Worm (Caenorhabditis elegans) whole organism, L2 larva: Measurements from ENCODE around the gene Y37D8A.25.

Experiments
- alr-1 ChIP-seq: fragments of 150-350 bp; optimal IDR thresholded peaks from 2 replicates; lab custom pipeline; 2014; ENCODE audit warnings: missing biosample characterization, missing genetic modification characterization
- ama-1 ChIP-seq: fragments of 150-350 bp; optimal IDR thresholded peaks from 2 replicates; lab custom pipeline; 2018; ENCODE audit warnings: inconsistent platforms
- dmd-4 ChIP-seq: sonication (generic microtip); optimal IDR thresholded peaks from 2 replicates; lab custom pipeline; 2017; ENCODE audit warnings: missing biosample characterization, missing genetic modification characterization
- egl-27 ChIP-seq: sonication (generic microtip); optimal IDR thresholded peaks from 3 replicates; lab custom pipeline; 2017; ENCODE audit warnings: missing biosample characterization, missing genetic modification reagents, missing genetic modification characterization
- elt-3 ChIP-seq: sonication (generic microtip); optimal IDR thresholded peaks from 2 replicates; lab custom pipeline; 2017; ENCODE audit warnings: missing biosample characterization, missing genetic modification characterization
- fos-1 ChIP-seq: fragments of 150-350 bp; optimal IDR thresholded peaks from 2 replicates; lab custom pipeline; 2014; ENCODE audit warnings: missing biosample characterization, missing genetic modification characterization
- mab-5 ChIP-seq: fragments of 150-350 bp; optimal IDR thresholded peaks from 2 replicates; lab custom pipeline; 2014; ENCODE audit warnings: missing biosample characterization, missing genetic modification characterization
- nhr-11 ChIP-seq: fragments of 150-350 bp; optimal IDR thresholded peaks from 2 replicates; lab custom pipeline; 2014; ENCODE audit warnings: missing biosample characterization, missing genetic modification characterization
- nhr-25 ChIP-seq: fragments of 150-350 bp; sonication (generic microtip); optimal IDR thresholded peaks from 3 replicates; lab custom pipeline; 2014; ENCODE audit warnings: missing biosample characterization, missing genetic modification characterization
- unc-62 ChIP-seq: fragments of 150-350 bp; optimal IDR thresholded peaks from 2 replicates; lab custom pipeline; 2014; ENCODE audit warnings: missing biosample characterization, missing genetic modification reagents, missing genetic modification characterization
- zag-1 ChIP-seq: fragments of 150-350 bp; optimal IDR thresholded peaks from 2 replicates; lab custom pipeline; 2014; ENCODE audit warnings: missing biosample characterization, missing genetic modification characterization

- TF ChIP-seq unc-62 (GFP tag; lab: Kevin White, UChicago) (no peak), ama-1 (no peak), zag-1 (tag; lab: Kevin White, UChicago) (no peak), egl-27 (tag; lab: Kevin White, UChicago) (no peak), nhr-11 (tag; lab: Kevin White, UChicago) (no peak), mab-5 (tag; lab: Kevin White, UChicago) (no peak), dmd-4 (tag; lab: Kevin White, UChicago) (no peak), fos-1 (tag; lab: Kevin White, UChicago) (no peak), elt-3 (tag; lab: Kevin White, UChicago) (no peak), nhr-25 (tag; lab: Kevin White, UChicago) (no peak), alr-1 (tag; lab: Kevin White, UChicago) (no peak)
Observed at ce11 chrIII:12784854-12785253, 35.2 kb downstream of the Y37D8A.25 start, which contains the start of gene lgc-37.
